Worm (Caenorhabditis elegans): ENCODE results near the gene pals-40.

DNA sequence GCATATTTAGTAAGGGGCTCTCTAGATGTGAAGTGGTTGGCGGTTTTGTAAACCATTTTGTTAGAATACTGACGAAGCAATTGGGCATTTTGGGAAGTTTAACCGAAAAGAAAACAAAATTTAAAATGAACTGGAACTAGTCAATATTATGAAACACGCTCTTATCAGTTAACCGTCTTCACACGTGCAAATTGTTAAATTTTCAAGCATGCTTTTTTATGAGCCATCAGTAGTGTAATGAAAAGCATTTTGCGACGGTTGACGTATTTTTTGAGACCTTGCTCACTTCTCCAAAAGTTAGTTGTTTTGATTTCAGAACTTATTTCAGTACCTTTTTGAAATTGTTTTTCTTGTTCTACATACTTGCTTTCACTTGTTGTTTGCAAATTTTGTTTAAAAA, 28.5 kb downstream of the pals-40 start, which contains the start of gene fbxa-25:
- TF ChIP-seq unc-62 (GFP tag; optimal IDR thresholded peaks at IDR 0.05) (no peak), aly-2 (tag; optimal IDR thresholded peaks at IDR 0.05) (no peak), ztf-11 (tag; optimal IDR thresholded peaks at IDR 0.05) (no peak), nhr-11 (tag; optimal IDR thresholded peaks at IDR 0.05) (no peak), unc-39 (tag; optimal IDR thresholded peaks at IDR 0.05) (no peak), ama-1 (optimal IDR thresholded peaks at IDR 0.05) (no peak), zag-1 (tag; optimal IDR thresholded peaks at IDR 0.05) (no peak), nhr-237 (tag; optimal IDR thresholded peaks at IDR 0.05) (no peak), F13H6.1 (tag; optimal IDR thresholded peaks at IDR 0.05) (no peak), blmp-1 (tag; optimal IDR thresholded peaks at IDR 0.05; ENCODE audit: insufficient read depth) (no peak), snpc-4 (tag; optimal IDR thresholded peaks at IDR 0.05) (no peak), C34F6.9 (tag; optimal IDR thresholded peaks at IDR 0.05) (no peak)

All from whole organism, L2 larva.